Worm (Caenorhabditis elegans): Measurements from ENCODE around the gene lec-9.

- TF ChIP-seq fkh-3 (tag; optimal IDR thresholded peaks at IDR 0.05) (no peak), efl-1 (GFP tag; optimal IDR thresholded peaks at IDR 0.05) (no peak), ccch-3 (GFP tag; optimal IDR thresholded peaks at IDR 0.05) (no peak), B0035.1 (tag; optimal IDR thresholded peaks at IDR 0.05) (no peak), zfh-2 (GFP tag; conservative IDR thresholded peaks at IDR 0.05) (no peak), tbx-9 (tag; optimal IDR thresholded peaks at IDR 0.05; ENCODE audit: borderline replicate concordance) (no peak), rpc-1 (optimal IDR thresholded peaks at IDR 0.05) (no peak), rpc-1 (tag; optimal IDR thresholded peaks at IDR 0.05) (no peak)
These were observed 9.7 kb downstream of the lec-9 start, which contains the start of gene C16H3.3 for ce11 chrX:17609948-17610347.
